Fruit fly (Drosophila melanogaster): ENCODE measurements around the gene capu.

capu gene

dm6 chr2L:3902760-3903159 lies at the start of gene capu:
TSS of gene capu (minus strand) at chr2L:3902860.
- no peak for TF ChIP-seq Eip93F (GFP tag; optimal IDR thresholded peaks at IDR 0.05)
- no peak for TF ChIP-seq pdm3 (GFP tag; optimal IDR thresholded peaks at IDR 0.05)

DNA sequence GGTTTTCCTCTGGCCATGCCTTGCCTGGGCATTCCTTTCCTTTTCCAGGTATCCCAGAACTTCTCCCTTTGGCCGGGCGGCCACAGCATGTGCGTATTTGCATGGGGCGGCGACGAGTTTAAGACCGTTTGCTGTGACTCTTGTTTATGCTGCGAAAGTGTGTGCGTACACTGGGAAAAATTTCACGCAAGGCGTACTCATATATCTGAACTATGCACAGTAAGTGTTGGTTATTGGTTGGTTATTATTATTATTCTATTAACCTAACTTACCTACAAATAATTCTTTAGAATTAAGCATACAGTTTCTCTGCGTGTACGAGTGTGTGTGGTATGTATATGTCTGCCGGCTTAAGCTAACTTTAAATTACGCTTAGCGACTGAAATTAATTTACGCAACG lies 39.4 kb upstream of the capu start:
- TF ChIP-seq svp (GFP tag) (peak; percentile 1), spab (GFP tag; optimal IDR thresholded peaks at IDR 0.05) (no peak), fd59A (GFP tag; optimal IDR thresholded peaks at IDR 0.05) (no peak)

DNA sequence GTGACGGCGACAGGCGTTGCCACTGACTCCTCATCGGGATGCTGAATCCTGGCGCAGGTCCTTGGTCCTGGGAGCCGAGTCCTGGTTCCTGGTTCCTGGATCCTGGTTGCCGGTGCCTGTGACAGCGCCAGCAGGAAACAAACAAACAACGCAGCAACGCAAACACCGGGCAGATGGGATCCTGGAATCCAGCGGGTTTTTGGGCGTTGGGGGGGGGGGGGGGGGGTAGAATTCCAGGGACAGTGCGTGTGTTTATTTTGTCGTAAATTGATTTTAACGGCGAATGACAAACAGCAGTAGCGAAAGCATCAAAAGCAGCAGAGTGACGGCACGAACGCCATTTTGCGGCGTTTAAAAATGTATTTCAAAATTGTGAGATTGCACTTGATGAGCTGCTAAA lies 37.6 kb upstream of the capu start:
- TF ChIP-seq CG8119 (GFP tag; IDR thresholded peaks at IDR 0.05): no peak
- no peak for TF ChIP-seq acj6 (GFP tag; optimal IDR thresholded peaks at IDR 0.05)
- no peak for TF ChIP-seq Sox102F (GFP tag; optimal IDR thresholded peaks at IDR 0.05)
- TF ChIP-seq CG1621 (tag; optimal IDR thresholded peaks at IDR 0.05): no peak
- TF ChIP-seq CG6792 (GFP tag; optimal IDR thresholded peaks at IDR 0.05): no peak
- TF ChIP-seq CG11902 (GFP tag; optimal IDR thresholded peaks at IDR 0.05): no peak
- no peak for TF ChIP-seq CG32006 (GFP tag; optimal IDR thresholded peaks at IDR 0.05)
- TF ChIP-seq Lpt (GFP tag; optimal IDR thresholded peaks at IDR 0.05): no peak
- TF ChIP-seq CG16779 (tag; optimal IDR thresholded peaks at IDR 0.05): no peak
- no peak for TF ChIP-seq CG11762 (GFP tag; optimal IDR thresholded peaks at IDR 0.05; ENCODE audit: insufficient read depth)
- no peak for TF ChIP-seq CG9139 (GFP tag; optimal IDR thresholded peaks at IDR 0.05)
- TF ChIP-seq fd85E (GFP tag; optimal IDR thresholded peaks at IDR 0.05): no peak
- TF ChIP-seq Hr4 (GFP tag; optimal IDR thresholded peaks at IDR 0.05): no peak
- TF ChIP-seq salr (GFP tag; optimal IDR thresholded peaks at IDR 0.05): no peak
- TF ChIP-seq esn (GFP tag; optimal IDR thresholded peaks at IDR 0.05): no peak

DNA sequence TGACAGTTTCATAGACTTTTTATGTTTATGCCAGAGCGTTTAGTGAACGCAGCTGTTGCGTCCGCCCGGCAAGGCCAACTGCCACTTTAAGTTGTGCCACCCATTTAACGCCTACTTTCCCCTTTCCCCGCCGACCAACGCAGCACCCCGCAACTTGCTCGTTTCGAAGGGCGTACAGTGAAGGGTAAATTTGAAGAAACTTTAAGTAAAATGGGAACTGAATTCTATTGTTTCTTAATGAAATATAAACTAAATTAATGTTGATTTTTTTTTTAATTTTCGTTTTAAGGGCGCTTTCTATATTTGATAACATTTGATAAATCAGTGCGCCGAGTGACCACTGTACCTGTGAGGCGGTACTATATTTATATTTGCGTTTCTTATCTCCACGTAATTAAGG lies 36.1 kb upstream of the capu start:
- TF ChIP-seq CG6854 (GFP tag; optimal IDR thresholded peaks at IDR 0.05) (no peak), Eip75B (GFP tag; optimal IDR thresholded peaks at IDR 0.05) (no peak), pdm3 (GFP tag; optimal IDR thresholded peaks at IDR 0.05) (no peak), CG16779 (tag; optimal IDR thresholded peaks at IDR 0.05) (no peak), CG6276 (GFP tag; optimal IDR thresholded peaks at IDR 0.05) (no peak), Gug (GFP tag; IDR thresholded peaks at IDR 0.05) (no peak), CG10631 (GFP tag; optimal IDR thresholded peaks at IDR 0.05) (no peak), Sox102F (GFP tag; optimal IDR thresholded peaks at IDR 0.05) (no peak), Hr39 (GFP tag; optimal IDR thresholded peaks at IDR 0.05) (no peak), Lpt (GFP tag; optimal IDR thresholded peaks at IDR 0.05) (no peak), CG34406 (GFP tag; optimal IDR thresholded peaks at IDR 0.05) (no peak), eg (GFP tag; IDR thresholded peaks at IDR 0.05) (no peak), CG1621 (tag; optimal IDR thresholded peaks at IDR 0.05) (no peak), vri (GFP tag; optimal IDR thresholded peaks at IDR 0.05) (no peak), svp (GFP tag) (no peak), CG10669 (GFP tag; optimal IDR thresholded peaks at IDR 0.05) (no peak), fkh (GFP tag; optimal IDR thresholded peaks at IDR 0.05) (no peak), topi (GFP tag; optimal IDR thresholded peaks at IDR 0.05) (no peak), acj6 (GFP tag; optimal IDR thresholded peaks at IDR 0.05) (no peak)

dm6 chr2L:3935757-3936156 lies 33.1 kb upstream of the capu start:
- no peak for TF ChIP-seq lz (GFP tag; optimal IDR thresholded peaks at IDR 0.05)
- TF ChIP-seq Ets96B (tag; optimal IDR thresholded peaks at IDR 0.05): no peak
- TF ChIP-seq CG6276 (GFP tag; optimal IDR thresholded peaks at IDR 0.05): no peak
- TF ChIP-seq Sox14 (GFP tag; optimal IDR thresholded peaks at IDR 0.05): no peak
- TF ChIP-seq Ets21C (GFP tag; optimal IDR thresholded peaks at IDR 0.05): no peak
- TF ChIP-seq Hr39 (GFP tag; optimal IDR thresholded peaks at IDR 0.05): no peak
- TF ChIP-seq spab (GFP tag; optimal IDR thresholded peaks at IDR 0.05): no peak
- no peak for TF ChIP-seq CG11762 (GFP tag; optimal IDR thresholded peaks at IDR 0.05; ENCODE audit: insufficient read depth)
- no peak for TF ChIP-seq CG10631 (GFP tag; optimal IDR thresholded peaks at IDR 0.05)
- TF ChIP-seq CG7368 (GFP tag; optimal IDR thresholded peaks at IDR 0.05): no peak
- no peak for TF ChIP-seq Eip78C (GFP tag)
